Fruit fly (Drosophila melanogaster) whole organism, pupa: ENCODE data around the gene Chd64.

Experiments
- CG10348 ChIP-seq: fragments of 200-800 bp; sonication (Bioruptor generic); IDR thresholded peaks from 2 replicates; pipeline ENCODE4 v1.3.6; 2022; ENCODE audit warnings: missing biosample characterization, missing genetic modification characterization
- CG12605 ChIP-seq: fragments of 200-800 bp; sonication (Bioruptor generic); IDR thresholded peaks from 2 replicates; pipeline ENCODE4 v1.3.6; 2022; ENCODE audit warnings: missing biosample characterization, missing genetic modification characterization
- CG13204 ChIP-seq: fragments of 200-800 bp; sonication (Bioruptor generic); optimal IDR thresholded peaks from 2 replicates; lab custom pipeline; 2018; ENCODE audit warnings: missing biosample characterization, mild to moderate bottlenecking, missing genetic modification characterization, moderate library complexity
- CG14655 ChIP-seq: fragments of 200-800 bp; sonication (Bioruptor generic); optimal IDR thresholded peaks from 3 replicates; lab custom pipeline; 2017; ENCODE audit warnings: mild to moderate bottlenecking, missing biosample characterization, missing genetic modification reagents, missing genetic modification characterization
- CG15710 ChIP-seq: fragments of 200-800 bp; sonication (Bioruptor generic); optimal IDR thresholded peaks from 2 replicates; lab custom pipeline; 2018; ENCODE audit warnings: missing biosample characterization, mild to moderate bottlenecking, missing genetic modification characterization, moderate library complexity
- CG17806 ChIP-seq: fragments of 200-800 bp; sonication (Bioruptor generic); optimal IDR thresholded peaks from 2 replicates; lab custom pipeline; 2018; ENCODE audit warnings: missing biosample characterization, mild to moderate bottlenecking, missing genetic modification characterization, moderate library complexity
- CG32121 ChIP-seq: fragments of 200-800 bp; sonication (Bioruptor generic); IDR thresholded peaks from 2 replicates; pipeline ENCODE4 v1.3.6; 2022; ENCODE audit warnings: missing biosample characterization, missing genetic modification characterization
- CG34367 ChIP-seq: fragments of 200-800 bp; sonication (Bioruptor generic); optimal IDR thresholded peaks from 2 replicates; lab custom pipeline; 2018; ENCODE audit warnings: missing biosample characterization, mild to moderate bottlenecking, missing genetic modification characterization
- CG4496 ChIP-seq: fragments of 200-800 bp; sonication (Bioruptor generic); IDR thresholded peaks from 3 replicates; pipeline ENCODE4 v1.3.6; 2022; ENCODE audit warnings: missing biosample characterization, missing genetic modification characterization
- CG8159 ChIP-seq: fragments of 200-800 bp; sonication (Bioruptor generic); optimal IDR thresholded peaks from 3 replicates; lab custom pipeline; 2018; ENCODE audit warnings: missing biosample characterization, mild to moderate bottlenecking, missing genetic modification characterization, moderate library complexity
- CG8301 ChIP-seq: fragments of 200-800 bp; sonication (Bioruptor generic); optimal IDR thresholded peaks from 2 replicates; lab custom pipeline; 2018; ENCODE audit warnings: missing biosample characterization, mild to moderate bottlenecking, missing genetic modification characterization
- CG9948 ChIP-seq: fragments of 200-800 bp; sonication (Bioruptor generic); optimal IDR thresholded peaks from 2 replicates; lab custom pipeline; 2018; ENCODE audit warnings: missing biosample characterization, mild to moderate bottlenecking, missing genetic modification characterization, moderate library complexity
- D1 ChIP-seq: fragments of 200-800 bp; sonication (Bioruptor generic); optimal IDR thresholded peaks from 2 replicates; lab custom pipeline; 2018; ENCODE audit warnings: missing biosample characterization, mild to moderate bottlenecking, missing genetic modification characterization, moderate library complexity
- EcR ChIP-seq: fragments of 200-800 bp; sonication (Bioruptor generic); optimal IDR thresholded peaks from 3 replicates; lab custom pipeline; 2019; ENCODE audit warnings: missing biosample characterization, missing genetic modification characterization, mild to moderate bottlenecking, moderate library complexity, missing genetic modification reagents
- Ets98B ChIP-seq: fragments of 200-800 bp; sonication (Bioruptor generic); IDR thresholded peaks from 2 replicates; pipeline ENCODE4 v1.3.6; 2022; ENCODE audit warnings: missing biosample characterization, missing genetic modification characterization
- Pif1A ChIP-seq: fragments of 200-800 bp; sonication (Bioruptor generic); optimal IDR thresholded peaks from 3 replicates; lab custom pipeline; 2016; ENCODE audit warnings: missing biosample characterization, missing genetic modification characterization
- Pif1B ChIP-seq: fragments of 200-800 bp; sonication (Bioruptor generic); optimal IDR thresholded peaks from 3 replicates; lab custom pipeline; 2016; ENCODE audit warnings: missing biosample characterization, missing genetic modification characterization
- Snoo ChIP-seq: fragments of 200-800 bp; sonication (Bioruptor generic); optimal IDR thresholded peaks from 3 replicates; lab custom pipeline; 2017; ENCODE audit warnings: missing biosample characterization, mild to moderate bottlenecking, missing genetic modification characterization, inconsistent platforms
- fd96Ca ChIP-seq: fragments of 200-800 bp; sonication (Bioruptor generic); IDR thresholded peaks from 3 replicates; pipeline ENCODE4 v1.3.6; 2022; ENCODE audit warnings: missing biosample characterization, missing genetic modification characterization
- gl ChIP-seq: fragments of 200-800 bp; sonication (Bioruptor generic); optimal IDR thresholded peaks from 2 replicates; lab custom pipeline; 2018; ENCODE audit warnings: missing biosample characterization, mild to moderate bottlenecking, missing genetic modification characterization
- rn ChIP-seq: fragments of 200-800 bp; sonication (Bioruptor generic); IDR thresholded peaks from 2 replicates; pipeline ENCODE4 v1.3.6; 2022; ENCODE audit warnings: missing biosample characterization, missing genetic modification characterization

The Chd64 gene

dm6 chr3L:4081243-4081642 lies 40.9 kb downstream of the Chd64 start:
- TF ChIP-seq CG10348 (GFP tag; lab: Robert Waterston, UW): no peak
- TF ChIP-seq CG8301 (tag; lab: Kevin White, UChicago): no peak
- no peak for TF ChIP-seq Pif1A

dm6 chr3L:4080278-4080677 lies 41.9 kb downstream of the Chd64 start:
- no peak for TF ChIP-seq CG34367 (tag; lab: Kevin White, UChicago)
- TF ChIP-seq gl (tag; lab: Kevin White, UChicago): no peak
- no peak for TF ChIP-seq CG9948 (tag; lab: Kevin White, UChicago)
- TF ChIP-seq CG12605 (GFP tag; lab: Robert Waterston, UW): no peak
- TF ChIP-seq rn (GFP tag; lab: Robert Waterston, UW): no peak
- no peak for TF ChIP-seq CG15710

dm6 chr3L:4076907-4077306 lies 45.3 kb downstream of the Chd64 start:
- TF ChIP-seq CG4496 (GFP tag; lab: Robert Waterston, UW) (no peak), CG8159 (no peak), Pif1B (GFP tag; lab: Kevin White, UChicago) (no peak), CG34367 (tag; lab: Kevin White, UChicago) (no peak), CG10348 (GFP tag; lab: Robert Waterston, UW) (no peak), EcR (no peak), CG17806 (tag; lab: Kevin White, UChicago) (no peak), Pif1A (no peak), fd96Ca (GFP tag; lab: Robert Waterston, UW) (no peak), CG12605 (GFP tag; lab: Robert Waterston, UW) (no peak), CG13204 (GFP tag; lab: Kevin White, UChicago) (no peak), CG8301 (tag; lab: Kevin White, UChicago) (no peak), rn (GFP tag; lab: Robert Waterston, UW) (no peak), CG15710 (no peak), CG32121 (GFP tag; lab: Robert Waterston, UW) (no peak), CG9948 (tag; lab: Kevin White, UChicago) (no peak), gl (tag; lab: Kevin White, UChicago) (no peak), Ets98B (GFP tag; lab: Robert Waterston, UW) (no peak), CG14655 (GFP tag; lab: Kevin White, UChicago) (no peak), Snoo (tag; lab: Kevin White, UChicago) (no peak)

- TF ChIP-seq CG32121 (GFP tag; lab: Robert Waterston, UW) (no peak), Snoo (tag; lab: Kevin White, UChicago) (no peak), EcR (no peak), D1 (tag; lab: Kevin White, UChicago) (no peak)
Observed at dm6 chr3L:4073755-4074154, 48.4 kb downstream of the Chd64 start, which contains the start of gene Faa. Gene Faa, minus strand, starts transcription at chr3L:4073954.

- TF ChIP-seq Pif1A (no peak), CG9948 (tag; lab: Kevin White, UChicago) (no peak), D1 (tag; lab: Kevin White, UChicago) (no peak), CG8301 (tag; lab: Kevin White, UChicago) (no peak), CG13204 (GFP tag; lab: Kevin White, UChicago) (no peak), CG12605 (GFP tag; lab: Robert Waterston, UW) (no peak), CG14655 (GFP tag; lab: Kevin White, UChicago) (no peak), gl (tag; lab: Kevin White, UChicago) (no peak), CG10348 (GFP tag; lab: Robert Waterston, UW) (no peak), CG8159 (no peak), fd96Ca (GFP tag; lab: Robert Waterston, UW) (no peak), rn (GFP tag; lab: Robert Waterston, UW) (no peak), EcR (no peak), CG15710 (no peak), Ets98B (GFP tag; lab: Robert Waterston, UW) (no peak), CG4496 (GFP tag; lab: Robert Waterston, UW) (no peak), Snoo (tag; lab: Kevin White, UChicago) (no peak), Pif1B (GFP tag; lab: Kevin White, UChicago) (no peak), CG32121 (GFP tag; lab: Robert Waterston, UW) (no peak)
Observed at dm6 chr3L:4072717-4073116, 49.5 kb downstream of the Chd64 start.

dm6 chr3L:4071561-4072049 lies 50.6 kb downstream of the Chd64 start, which contains the start of gene wit:
Gene wit, minus strand, starts transcription at chr3L:4071717.
- TF ChIP-seq CG13204 (GFP tag; lab: Kevin White, UChicago) (peak; percentile 61), Snoo (tag; lab: Kevin White, UChicago) (peak; percentile 36), CG12605 (GFP tag; lab: Robert Waterston, UW) (peak; percentile 97), Pif1A (peak; percentile 75), CG17806 (tag; lab: Kevin White, UChicago) (peak; percentile 12), CG8159 (no peak), Ets98B (GFP tag; lab: Robert Waterston, UW) (peak; percentile 80; the same call in 1 of the 2 replicates), fd96Ca (GFP tag; lab: Robert Waterston, UW) (peak; percentile 67; the same call in 2 of the 3 replicates), CG8301 (tag; lab: Kevin White, UChicago) (no peak), Pif1B (GFP tag; lab: Kevin White, UChicago) (peak; percentile 86), CG9948 (tag; lab: Kevin White, UChicago) (no peak), CG4496 (GFP tag; lab: Robert Waterston, UW) (no peak; the same call in none of the 3 replicates), gl (tag; lab: Kevin White, UChicago) (peak; percentile 11), CG15710 (no peak), CG32121 (GFP tag; lab: Robert Waterston, UW) (peak; percentile 73), EcR (no peak), CG14655 (GFP tag; lab: Kevin White, UChicago) (no peak), CG10348 (GFP tag; lab: Robert Waterston, UW) (no peak), CG34367 (tag; lab: Kevin White, UChicago) (peak; percentile 23), rn (GFP tag; lab: Robert Waterston, UW) (no peak), D1 (tag; lab: Kevin White, UChicago) (no peak)
